Fruit fly (Drosophila melanogaster): ENCODE results near the gene CG1791.

CG1791 gene

DNA sequence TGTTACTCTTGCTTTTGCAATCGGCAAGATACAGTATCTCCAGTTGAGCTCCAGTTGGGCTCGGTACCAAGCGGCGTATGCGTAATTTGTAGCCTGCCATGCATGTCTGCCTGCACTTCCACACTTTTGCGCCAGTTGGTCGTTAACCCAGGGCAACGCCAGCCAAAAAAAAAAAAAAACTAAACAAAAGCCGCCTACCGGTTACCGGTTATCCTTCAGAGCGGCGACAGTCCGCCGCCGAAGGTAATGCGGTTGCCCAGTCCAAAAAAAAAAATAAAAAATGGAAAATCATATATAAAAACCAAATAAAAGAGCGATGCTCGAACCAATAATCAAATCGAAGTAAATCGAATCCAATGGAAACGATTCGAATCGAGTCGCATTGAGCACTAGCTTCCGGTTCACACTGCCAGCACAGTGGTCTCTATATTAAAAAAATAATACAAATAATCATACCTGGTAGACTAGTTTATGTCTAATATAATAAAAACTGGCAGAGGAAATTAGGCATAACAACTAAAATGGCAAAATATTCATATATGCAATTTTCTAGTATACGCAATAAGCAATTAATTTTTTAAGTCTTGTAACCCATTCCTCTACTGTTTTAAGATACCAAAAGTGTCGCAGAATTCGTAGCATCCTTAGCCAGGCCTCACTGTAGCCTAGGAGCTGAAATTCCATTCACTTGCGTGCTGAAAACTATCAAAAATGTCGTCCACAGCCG is 22.8 kb upstream of the CG1791 start:
- peak; percentile 7 for TF ChIP-seq CG12659 (GFP tag; optimal IDR thresholded peaks at IDR 0.05)
- TF ChIP-seq CG13296 (GFP tag; optimal IDR thresholded peaks at IDR 0.05) = peak; percentile 68
- peak; percentile 31 for TF ChIP-seq Ptx1 (GFP tag; IDR thresholded peaks at IDR 0.05)
- TF ChIP-seq CG8924 (tag; optimal IDR thresholded peaks at IDR 0.05) = no peak
- peak; percentile 69 for TF ChIP-seq grau (tag; optimal IDR thresholded peaks at IDR 0.05)
- no peak for TF ChIP-seq hth (optimal IDR thresholded peaks at IDR 0.05)
- TF ChIP-seq bbx (GFP tag; IDR thresholded peaks at IDR 0.05; ENCODE audit: partially characterized antibody) = no peak
- no peak for TF ChIP-seq BtbVII (GFP tag; optimal IDR thresholded peaks at IDR 0.05)
- peak; percentile 34 for TF ChIP-seq Hmr (GFP tag; optimal IDR thresholded peaks at IDR 0.05)
- 0 out of 2 replicates have a peak, but pooled peaks have one; percentile 11 for TF ChIP-seq E2f1 (GFP tag; IDR thresholded peaks at IDR 0.05)
- TF ChIP-seq CG14014 (GFP tag; IDR thresholded peaks at IDR 0.05) = peak; percentile 46; the same call in 1 of the 2 replicates
- TF ChIP-seq bigmax (GFP tag; optimal IDR thresholded peaks at IDR 0.05) = no peak
- no peak for TF ChIP-seq CG18011 (GFP tag; optimal IDR thresholded peaks at IDR 0.05)
- TF ChIP-seq CG15073 (GFP tag; optimal IDR thresholded peaks at IDR 0.05) = no peak
- no peak for TF ChIP-seq CG31365 (tag; optimal IDR thresholded peaks at IDR 0.05)
- 0 out of 2 replicates have a peak, but pooled peaks have one; percentile 27 for TF ChIP-seq CG6272 (GFP tag; IDR thresholded peaks at IDR 0.05)
- no peak for TF ChIP-seq CG4707 (GFP tag; optimal IDR thresholded peaks at IDR 0.05)
- no peak for TF ChIP-seq tx (GFP tag; optimal IDR thresholded peaks at IDR 0.05)
- TF ChIP-seq salm (tag; optimal IDR thresholded peaks at IDR 0.05) = no peak
- peak; percentile 43; the same call in 1 of the 2 replicates for TF ChIP-seq lmd (GFP tag; IDR thresholded peaks at IDR 0.05)
- TF ChIP-seq Sry-δ (GFP tag; optimal IDR thresholded peaks at IDR 0.05) = no peak
- no peak for TF ChIP-seq Rx (GFP tag; IDR thresholded peaks at IDR 0.05)
- peak; percentile 10 for TF ChIP-seq Meics (GFP tag; optimal IDR thresholded peaks at IDR 0.05)
- 0 out of 2 replicates have a peak, but pooled peaks have one; percentile 8 for TF ChIP-seq CG32532 (GFP tag; IDR thresholded peaks at IDR 0.05)
- no peak for TF ChIP-seq Opbp (GFP tag; IDR thresholded peaks at IDR 0.05; ENCODE audit: partially characterized antibody)
- no peak for TF ChIP-seq CG12236 (GFP tag; optimal IDR thresholded peaks at IDR 0.05)
- no peak for TF ChIP-seq phol (tag; optimal IDR thresholded peaks at IDR 0.05)
- no peak for TF ChIP-seq Hsf (GFP tag; optimal IDR thresholded peaks at IDR 0.05)
- TF ChIP-seq crp (GFP tag; optimal IDR thresholded peaks at IDR 0.05) = no peak
- TF ChIP-seq CG11723 (GFP tag; optimal IDR thresholded peaks at IDR 0.05) = no peak
- TF ChIP-seq fd3F (GFP tag; optimal IDR thresholded peaks at IDR 0.05) = peak; percentile 53
- TF ChIP-seq inv (GFP tag; IDR thresholded peaks at IDR 0.05; ENCODE audit: partially characterized antibody) = no peak
- TF ChIP-seq Dip3 (GFP tag; optimal IDR thresholded peaks at IDR 0.05) = no peak
- TF ChIP-seq Fer1 (GFP tag; optimal IDR thresholded peaks at IDR 0.05) = peak; percentile 35
- 0 out of 2 replicates have a peak, but pooled peaks have one; percentile 14 for TF ChIP-seq Oaz (GFP tag; IDR thresholded peaks at IDR 0.05)
- TF ChIP-seq dpn (GFP tag; optimal IDR thresholded peaks at IDR 0.05) = peak in 1 of 2 experiments; percentile 35
- TF ChIP-seq CG11695 (GFP tag; IDR thresholded peaks at IDR 0.05) = peak; percentile 65; the same call in 1 of the 3 replicates
- TF ChIP-seq CG7357 (GFP tag; IDR thresholded peaks at IDR 0.05) = 0 out of 3 replicates have a peak, but pooled peaks have one; percentile 30
- peak; percentile 43 for TF ChIP-seq Oli (tag; optimal IDR thresholded peaks at IDR 0.05)
- TF ChIP-seq CG17385 (GFP tag; optimal IDR thresholded peaks at IDR 0.05) = no peak
- TF ChIP-seq Hr3 (GFP tag; optimal IDR thresholded peaks at IDR 0.05) = no peak
- peak; percentile 53 for TF ChIP-seq gem (tag; optimal IDR thresholded peaks at IDR 0.05)
- 0 out of 2 replicates have a peak, but pooled peaks have one; percentile 7 for TF ChIP-seq CG11696 (GFP tag; IDR thresholded peaks at IDR 0.05)
- peak; percentile 24; the same call in 1 of the 2 replicates for TF ChIP-seq esg (GFP tag; conservative IDR thresholded peaks at IDR 0.05)
- TF ChIP-seq sug (tag; optimal IDR thresholded peaks at IDR 0.05) = peak; percentile 17
- TF ChIP-seq CG11504 (tag; optimal IDR thresholded peaks at IDR 0.05) = peak; percentile 33
- no peak for TF ChIP-seq Lim3 (GFP tag; IDR thresholded peaks at IDR 0.05)
- TF ChIP-seq CG9932 (GFP tag; IDR thresholded peaks at IDR 0.05) = no peak
- TF ChIP-seq ewg (GFP tag; optimal IDR thresholded peaks at IDR 0.05) = no peak

All from whole organism, embryonic.